Worm (Caenorhabditis elegans): ENCODE data around the gene F57B1.1.

- TF ChIP-seq nhr-80 (tag; optimal IDR thresholded peaks at IDR 0.05) (no peak), repo-1 (tag; optimal IDR thresholded peaks at IDR 0.05) (no peak), B0019.2 (GFP tag; conservative IDR thresholded peaks at IDR 0.05) (no peak), bed-1 (GFP tag; IDR thresholded peaks at IDR 0.05) (no peak)
Observed at ce11 chrV:13181450-13181849, 14.0 kb downstream of the F57B1.1 start.

Measured in whole organism, young adult.